Fruit fly (Drosophila melanogaster) whole organism, embryonic: ENCODE data around the gene RhoGDI.

Experiments used
- Atf-2 ChIP-seq: fragments of 200-800 bp; sonication (Bioruptor generic); optimal IDR thresholded peaks from 2 replicates; lab custom pipeline; 2016; ENCODE audit warnings: missing biosample characterization, missing genetic modification characterization
- CG10267 ChIP-seq: fragments of 200-800 bp; sonication (Bioruptor generic); optimal IDR thresholded peaks from 2 replicates; lab custom pipeline; 2018; ENCODE audit warnings: missing biosample characterization, mild to moderate bottlenecking, missing genetic modification characterization, moderate library complexity
- CG11093 ChIP-seq: fragments of 200-800 bp; sonication (Bioruptor generic); IDR thresholded peaks from 3 replicates; pipeline ENCODE4 v1.3.6; 2022; ENCODE audit warnings: missing biosample characterization, missing genetic modification characterization
- CG17359 ChIP-seq: fragments of 200-800 bp; sonication (Bioruptor generic); optimal IDR thresholded peaks from 3 replicates; lab custom pipeline; 2018; ENCODE audit warnings: missing biosample characterization, mild to moderate bottlenecking, missing genetic modification characterization, moderate library complexity
- CG2202 ChIP-seq: fragments of 200-800 bp; sonication (Bioruptor generic); optimal IDR thresholded peaks from 2 replicates; lab custom pipeline; 2018; ENCODE audit warnings: missing biosample characterization, mild to moderate bottlenecking, missing genetic modification characterization
- CG30020 ChIP-seq: fragments of 200-800 bp; optimal IDR thresholded peaks from 2 replicates; lab custom pipeline; 2019; ENCODE audit warnings: missing biosample characterization, mild to moderate bottlenecking, missing genetic modification characterization, moderate library complexity
- CG30431 ChIP-seq: fragments of 200-800 bp; sonication (Bioruptor generic); optimal IDR thresholded peaks from 2 replicates; lab custom pipeline; 2017; ENCODE audit warnings: missing biosample characterization, missing genetic modification characterization
- CG3281 ChIP-seq: fragments of 200-800 bp; sonication (Bioruptor generic); optimal IDR thresholded peaks from 3 replicates; lab custom pipeline; 2017; ENCODE audit warnings: missing biosample characterization, mild to moderate bottlenecking, missing genetic modification characterization
- CG4328 ChIP-seq: fragments of 200-800 bp; sonication (Bioruptor generic); optimal IDR thresholded peaks from 3 replicates; lab custom pipeline; 2017; ENCODE audit warnings: missing biosample characterization, missing genetic modification reagents, missing genetic modification characterization
- CG5953 ChIP-seq: fragments of 200-800 bp; sonication (Bioruptor generic); IDR thresholded peaks from 2 replicates; pipeline ENCODE4 v1.3.6; 2022; ENCODE audit warnings: missing biosample characterization, missing genetic modification characterization
- CG6654 ChIP-seq: fragments of 200-800 bp; sonication (Bioruptor generic); optimal IDR thresholded peaks from 2 replicates; lab custom pipeline; 2017; ENCODE audit warnings: missing biosample characterization, mild to moderate bottlenecking, missing genetic modification characterization
- CG7357 ChIP-seq: fragments of 200-800 bp; sonication (Bioruptor generic); IDR thresholded peaks from 3 replicates; pipeline ENCODE4 v1.3.6; 2022; ENCODE audit warnings: missing biosample characterization, missing genetic modification characterization
- CG7987 ChIP-seq: fragments of 200-800 bp; sonication (Bioruptor generic); optimal IDR thresholded peaks from 2 replicates; lab custom pipeline; 2018; ENCODE audit warnings: missing biosample characterization, mild to moderate bottlenecking, missing genetic modification characterization, moderate library complexity
- CG9215 ChIP-seq: fragments of 200-800 bp; sonication (Bioruptor generic); IDR thresholded peaks from 2 replicates; pipeline ENCODE4 v1.3.6; 2022; ENCODE audit warnings: missing biosample characterization, missing genetic modification characterization
- CG9727 ChIP-seq: fragments of 200-800 bp; sonication (Bioruptor generic); optimal IDR thresholded peaks from 3 replicates; lab custom pipeline; 2017; ENCODE audit warnings: missing biosample characterization, mild to moderate bottlenecking, missing genetic modification characterization
- Chrac-16 ChIP-seq: fragments of 200-800 bp; sonication (Bioruptor generic); optimal IDR thresholded peaks from 3 replicates; lab custom pipeline; 2016; ENCODE audit warnings: missing biosample characterization, missing genetic modification characterization
- Deaf1 ChIP-seq: fragments of 200-800 bp; optimal IDR thresholded peaks from 3 replicates; lab custom pipeline; 2019; ENCODE audit warnings: missing biosample characterization, mild to moderate bottlenecking, missing genetic modification characterization, moderate library complexity
- H15 ChIP-seq: fragments of 200-800 bp; sonication (Bioruptor generic); IDR thresholded peaks from 3 replicates; pipeline ENCODE4 v1.3.6; 2022; ENCODE audit warnings: missing biosample characterization, missing genetic modification characterization
- HmgD ChIP-seq: fragments of 200-800 bp; sonication (Bioruptor generic); optimal IDR thresholded peaks from 3 replicates; lab custom pipeline; 2016; ENCODE audit warnings: missing biosample characterization, missing genetic modification characterization
- Sin3A ChIP-seq: fragments of >200 bp; optimal IDR thresholded peaks from 2 replicates; lab custom pipeline; 2018
- Stat92E ChIP-seq, 3 experiments: fragments of >200 bp in 2 of 3; fragments of 200-800 bp in 1 of 3; sonication (Bioruptor generic) in 1 of 3; optimal IDR thresholded peaks; 2 replicates each; lab custom pipeline; 2017 to 2019; ENCODE audit warnings: missing biosample characterization in 3 of 3, missing genetic modification characterization in 3 of 3, mild to moderate bottlenecking in 1 of 3, moderate library complexity in 1 of 3
- bigmax ChIP-seq: fragments of 200-800 bp; sonication (Bioruptor generic); optimal IDR thresholded peaks from 2 replicates; lab custom pipeline; 2018; ENCODE audit warnings: missing biosample characterization, mild to moderate bottlenecking, missing genetic modification characterization
- da ChIP-seq: fragments of 200-800 bp; sonication (Bioruptor generic); optimal IDR thresholded peaks from 2 replicates; lab custom pipeline; 2016; ENCODE audit warnings: missing biosample characterization, missing genetic modification characterization
- dati ChIP-seq: fragments of 200-800 bp; sonication (Bioruptor generic); IDR thresholded peaks from 2 replicates; pipeline ENCODE4 v1.3.6; 2022; ENCODE audit warnings: missing biosample characterization, missing genetic modification characterization
- dm ChIP-seq: fragments of 200-800 bp; sonication (Bioruptor generic); optimal IDR thresholded peaks from 3 replicates; lab custom pipeline; 2016; ENCODE audit warnings: missing biosample characterization, missing genetic modification characterization
- dysf ChIP-seq: fragments of 200-800 bp; sonication (Bioruptor generic); IDR thresholded peaks from 3 replicates; pipeline ENCODE4 v1.3.6; 2022; ENCODE audit warnings: missing biosample characterization, missing genetic modification characterization
- eyg ChIP-seq: fragments of 200-800 bp; sonication (Bioruptor generic); optimal IDR thresholded peaks from 3 replicates; lab custom pipeline; 2016; ENCODE audit warnings: missing biosample characterization, missing genetic modification characterization
- gce ChIP-seq: fragments of 200-800 bp; sonication (Bioruptor generic); IDR thresholded peaks from 3 replicates; pipeline ENCODE4 v1.3.6; 2022; ENCODE audit warnings: missing biosample characterization, missing genetic modification characterization
- gcm2 ChIP-seq: fragments of 200-800 bp; sonication (Bioruptor generic); optimal IDR thresholded peaks from 2 replicates; lab custom pipeline; 2016; ENCODE audit warnings: missing biosample characterization, missing genetic modification characterization
- gem ChIP-seq: fragments of 200-800 bp; sonication (Bioruptor generic); optimal IDR thresholded peaks from 2 replicates; lab custom pipeline; 2019; ENCODE audit warnings: missing biosample characterization, mild to moderate bottlenecking, missing genetic modification characterization, moderate library complexity
- grau ChIP-seq: fragments of 200-800 bp; optimal IDR thresholded peaks from 3 replicates; lab custom pipeline; 2019; ENCODE audit warnings: missing biosample characterization, mild to moderate bottlenecking, missing genetic modification characterization, moderate library complexity
- hb ChIP-seq: fragments of 200-800 bp; sonication (Bioruptor generic); IDR thresholded peaks from 3 replicates; pipeline ENCODE4 v1.3.6; 2022; ENCODE audit warnings: missing biosample characterization, missing genetic modification characterization; ENCODE audit not compliant: partially characterized antibody
- kni ChIP-seq: fragments of 200-800 bp; sonication (Bioruptor generic); optimal IDR thresholded peaks from 3 replicates; lab custom pipeline; 2017; ENCODE audit warnings: mild to moderate bottlenecking, missing biosample characterization, missing genetic modification reagents, missing genetic modification characterization
- lov ChIP-seq, 2 experiments: fragments of 200-800 bp in 1 of 2; fragments of >200 bp in 1 of 2; sonication (Bioruptor generic) in 1 of 2; IDR thresholded peaks in 1 of 2; optimal IDR thresholded peaks in 1 of 2; 2 replicates in 1 of 2; 3 replicates in 1 of 2; pipeline versions ENCODE4 v1.3.6 to Lab custom; 2017 to 2022; ENCODE audit warnings: missing biosample characterization in 1 of 2, missing genetic modification characterization in 1 of 2
- nom ChIP-seq: fragments of 200-800 bp; sonication (Bioruptor generic); optimal IDR thresholded peaks from 2 replicates; lab custom pipeline; 2017; ENCODE audit warnings: missing biosample characterization, missing genetic modification characterization, mild to moderate bottlenecking, moderate library complexity, missing genetic modification reagents
- p53 ChIP-seq: fragments of 200-800 bp; sonication (Bioruptor generic); optimal IDR thresholded peaks from 2 replicates; lab custom pipeline; 2016; ENCODE audit warnings: missing biosample characterization, missing genetic modification characterization
- pb ChIP-seq: fragments of 200-800 bp; sonication (Bioruptor generic); optimal IDR thresholded peaks from 3 replicates; lab custom pipeline; 2016; ENCODE audit warnings: missing biosample characterization, missing genetic modification characterization
- peb ChIP-seq: fragments of 200-800 bp; sonication (Bioruptor generic); IDR thresholded peaks from 2 replicates; pipeline ENCODE4 v1.3.6; 2022; ENCODE audit warnings: missing biosample characterization, missing genetic modification characterization
- pita ChIP-seq: fragments of 200-800 bp; sonication (Bioruptor generic); optimal IDR thresholded peaks from 2 replicates; lab custom pipeline; 2017; ENCODE audit warnings: missing biosample characterization, mild to moderate bottlenecking, missing genetic modification characterization
- pros ChIP-seq: fragments of 200-800 bp; sonication (Bioruptor generic); optimal IDR thresholded peaks from 3 replicates; lab custom pipeline; 2019; ENCODE audit warnings: missing biosample characterization, mild to moderate bottlenecking, missing genetic modification characterization, moderate library complexity
- ranshi ChIP-seq: fragments of 200-800 bp; sonication (Bioruptor generic); IDR thresholded peaks from 2 replicates; pipeline ENCODE4 v1.3.6; 2022; ENCODE audit warnings: missing biosample characterization, missing genetic modification characterization
- repo ChIP-seq: fragments of 200-800 bp; sonication (Bioruptor generic); optimal IDR thresholded peaks from 2 replicates; lab custom pipeline; 2016; ENCODE audit warnings: missing biosample characterization, missing genetic modification characterization
- row ChIP-seq: fragments of 200-800 bp; sonication (Bioruptor generic); IDR thresholded peaks from 3 replicates; pipeline ENCODE4 v1.3.6; 2022; ENCODE audit warnings: missing biosample characterization, missing genetic modification characterization
- scrt ChIP-seq: fragments of 200-800 bp; sonication (Bioruptor generic); optimal IDR thresholded peaks from 2 replicates; lab custom pipeline; 2018; ENCODE audit warnings: missing biosample characterization, mild to moderate bottlenecking, missing genetic modification characterization, moderate library complexity
- sens-2 ChIP-seq: fragments of 200-800 bp; sonication (Bioruptor generic); IDR thresholded peaks from 2 replicates; pipeline ENCODE4 v1.3.6; 2022; ENCODE audit warnings: missing biosample characterization, missing genetic modification characterization
- sisA ChIP-seq: fragments of 200-800 bp; sonication (Bioruptor generic); IDR thresholded peaks from 2 replicates; pipeline ENCODE4 v1.3.6; 2022; ENCODE audit warnings: missing biosample characterization, missing genetic modification characterization
- tap ChIP-seq: fragments of 200-800 bp; optimal IDR thresholded peaks from 3 replicates; lab custom pipeline; 2019; ENCODE audit warnings: missing biosample characterization, mild to moderate bottlenecking, missing genetic modification characterization, moderate library complexity
- tll ChIP-seq, 2 experiments: fragments of 200-800 bp in 1 of 2; fragments of >200 bp in 1 of 2; sonication (Bioruptor generic) in 1 of 2; optimal IDR thresholded peaks; 2 replicates each; lab custom pipeline; 2017 to 2019; ENCODE audit warnings: missing biosample characterization in 2 of 2, missing genetic modification characterization in 2 of 2, mild to moderate bottlenecking in 1 of 2, moderate library complexity in 1 of 2

Gene RhoGDI

DNA sequence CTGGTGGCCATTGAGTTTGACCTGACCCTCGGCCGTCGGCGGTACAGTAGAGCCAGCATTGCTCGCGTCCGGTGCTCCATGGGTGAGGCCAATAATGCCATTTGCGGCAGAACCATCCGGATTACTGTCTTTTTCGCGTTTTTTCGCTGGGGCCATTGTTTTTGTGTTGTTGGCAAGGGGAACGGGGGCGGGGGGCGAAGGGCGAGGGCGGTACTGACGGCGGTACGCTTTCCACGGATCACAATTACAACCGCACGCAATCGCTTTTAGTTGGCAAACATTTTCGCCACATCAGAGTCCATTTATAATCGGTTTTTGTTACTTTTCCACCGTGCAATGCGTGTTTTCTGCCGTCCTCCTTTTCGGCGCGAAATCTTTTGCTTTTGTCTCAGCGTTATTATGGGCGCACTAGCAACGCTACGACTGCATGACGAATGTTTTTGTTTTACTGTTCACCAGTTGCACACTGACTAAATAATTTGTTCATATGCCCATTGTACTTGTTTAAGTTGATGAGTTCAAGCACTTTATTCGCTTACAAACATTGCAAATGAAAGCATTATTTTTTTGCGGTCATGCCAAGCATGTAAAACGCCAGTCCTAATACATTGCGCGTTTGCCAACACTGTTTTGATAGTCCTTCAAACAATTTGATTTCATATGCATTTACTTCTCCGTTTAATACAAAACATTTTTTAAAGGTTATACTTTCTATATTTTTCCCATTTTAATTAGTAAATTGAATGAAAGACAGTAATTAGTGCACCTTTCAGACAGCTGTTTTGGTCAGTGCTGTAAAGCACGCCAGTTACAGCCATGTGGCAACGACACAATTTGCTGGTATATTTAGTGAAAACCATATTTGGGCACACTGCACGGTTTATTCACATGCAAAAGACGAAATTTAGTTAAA lies 5.5 kb upstream of the RhoGDI start, which contains the start of gene Pfdn6 (continued):
- TF ChIP-seq CG3281, result peak; percentile 66
- peak; percentile 93 for TF ChIP-seq gem
- no peak for TF ChIP-seq nom (GFP tag; lab: Kevin White, UChicago)
- TF ChIP-seq CG7987 (GFP tag; lab: Kevin White, UChicago), result no peak
- peak; percentile 25 for TF ChIP-seq CG2202 (tag; lab: Kevin White, UChicago)
- no peak for TF ChIP-seq kni (GFP tag; lab: Kevin White, UChicago)
- peak; percentile 50 for TF ChIP-seq Chrac-16 (GFP tag; lab: Kevin White, UChicago)
- peak; percentile 77 for TF ChIP-seq Atf-2 (GFP tag; lab: Kevin White, UChicago)
- TF ChIP-seq CG5953, result peak; percentile 49; the same call in 1 of the 2 replicates
- no peak for TF ChIP-seq lov (optimal IDR thresholded peaks at IDR 0.05; lab: Kevin White, UChicago)
- peak; percentile 37; the same call in 1 of the 3 replicates for TF ChIP-seq lov (GFP tag; IDR thresholded peaks at IDR 0.05; lab: Robert Waterston, UW)
- TF ChIP-seq tll (GFP tag; optimal IDR thresholded peaks at IDR 0.05; lab: Kevin White, UChicago), result no peak
- peak; percentile 34 for TF ChIP-seq CG4328 (GFP tag; lab: Kevin White, UChicago)
- TF ChIP-seq H15 (GFP tag; lab: Robert Waterston, UW), result peak; percentile 57; the same call in 1 of the 3 replicates
- TF ChIP-seq CG30431 (GFP tag; lab: Kevin White, UChicago), result peak; percentile 57
- TF ChIP-seq pb, result peak; percentile 57
- peak; percentile 63 for TF ChIP-seq dm
- no peak; the same call in 1 of the 2 replicates for TF ChIP-seq peb (GFP tag; lab: Robert Waterston, UW)
- no peak for TF ChIP-seq CG6654 (GFP tag; lab: Kevin White, UChicago)
- peak; percentile 56 for TF ChIP-seq CG9215
- TF ChIP-seq tap (tag; lab: Kevin White, UChicago), result no peak
- peak; percentile 65 for TF ChIP-seq CG30020 (tag; lab: Kevin White, UChicago)
- peak; percentile 99 for TF ChIP-seq CG10267 (tag; lab: Kevin White, UChicago)
- no peak for TF ChIP-seq pros (GFP tag; lab: Kevin White, UChicago)
- TF ChIP-seq ranshi (GFP tag; lab: Robert Waterston, UW), result 0 out of 2 replicates have a peak, but pooled peaks have one; percentile 33
- peak; percentile 68 for TF ChIP-seq da (GFP tag; lab: Kevin White, UChicago)
- TF ChIP-seq p53 (GFP tag; lab: Kevin White, UChicago), result no peak
- no peak for TF ChIP-seq bigmax (GFP tag; lab: Kevin White, UChicago)
- no peak for TF ChIP-seq gce
- peak; percentile 91 for TF ChIP-seq sisA
- peak; percentile 52 for TF ChIP-seq repo (GFP tag; lab: Kevin White, UChicago)
- peak; percentile 72; the same call in 2 of the 3 replicates for TF ChIP-seq CG11093
- no peak for TF ChIP-seq pita (GFP tag; lab: Kevin White, UChicago)
- TF ChIP-seq dysf, result peak; percentile 91
- peak; percentile 79; the same call in 2 of the 3 replicates for TF ChIP-seq hb (GFP tag; lab: Robert Waterston, UW)
- TF ChIP-seq dati (GFP tag; lab: Robert Waterston, UW), result 0 out of 2 replicates have a peak, but pooled peaks have one; percentile 39
- TF ChIP-seq Stat92E (GFP tag; optimal IDR thresholded peaks at IDR 0.05; lab: Kevin White, UChicago), result no peak
- TF ChIP-seq Deaf1, result no peak
- peak; percentile 50; the same call in 1 of the 2 replicates for TF ChIP-seq sens-2 (GFP tag; lab: Robert Waterston, UW)
- TF ChIP-seq scrt (GFP tag; lab: Kevin White, UChicago), result no peak
- TF ChIP-seq gcm2 (GFP tag; lab: Kevin White, UChicago), result no peak
- TF ChIP-seq Sin3A (lab: Kevin White, UChicago), result peak; percentile 94
- TF ChIP-seq HmgD (GFP tag; lab: Kevin White, UChicago), result peak; percentile 65
- TF ChIP-seq eyg, result peak; percentile 52
- TF ChIP-seq row, result peak; percentile 86
- TF ChIP-seq grau (tag; lab: Kevin White, UChicago), result peak; percentile 75
- TF ChIP-seq CG9727 (GFP tag; lab: Kevin White, UChicago), result peak; percentile 79
- TF ChIP-seq CG7357 (GFP tag; lab: Robert Waterston, UW), result peak; percentile 78
- peak; percentile 59 for TF ChIP-seq CG17359
